Worm (Caenorhabditis elegans) whole organism, young adult: ENCODE data around the gene rcs-1.

ENCODE experiments used
- C17E4.6 ChIP-seq: fragments of 200-800 bp; sonication (Bioruptor generic); IDR thresholded peaks from 2 replicates; pipeline ENCODE4 v1.3.6; 2022; ENCODE audit warnings: missing genetic modification reagents, missing genetic modification characterization, missing compliant biosample characterization
- F33H1.4 ChIP-seq: fragments of 200-800 bp; sonication (Bioruptor generic); IDR thresholded peaks from 2 replicates; pipeline ENCODE4 v1.3.6; 2022; ENCODE audit warnings: missing genetic modification reagents, missing genetic modification characterization, missing compliant biosample characterization
- K11D2.4 ChIP-seq: fragments of 200-800 bp; sonication (Bioruptor generic); IDR thresholded peaks from 2 replicates; pipeline ENCODE4 v1.3.6; 2022; ENCODE audit warnings: missing genetic modification reagents, missing genetic modification characterization, missing compliant biosample characterization
- K12H6.12 ChIP-seq: fragments of 200-800 bp; sonication (Bioruptor generic); optimal IDR thresholded peaks from 2 replicates; lab custom pipeline; 2018; ENCODE audit warnings: mild to moderate bottlenecking, missing genetic modification characterization, missing compliant biosample characterization
- T07F8.4 ChIP-seq: sonication (generic microtip); optimal IDR thresholded peaks from 2 replicates; lab custom pipeline; 2016; ENCODE audit warnings: mild to moderate bottlenecking, missing genetic modification characterization, moderate library complexity, missing compliant biosample characterization
- T26A5.8 ChIP-seq: sonication (generic microtip); optimal IDR thresholded peaks from 2 replicates; lab custom pipeline; 2016; ENCODE audit warnings: missing genetic modification characterization, missing compliant biosample characterization
- Y53F4B.3 ChIP-seq: fragments of 200-800 bp; sonication (Bioruptor generic); IDR thresholded peaks from 2 replicates; pipeline ENCODE4 v1.3.6; 2022; ENCODE audit warnings: missing genetic modification reagents, missing genetic modification characterization, missing compliant biosample characterization
- Y67H2A.10 ChIP-seq: fragments of 200-800 bp; sonication (Bioruptor generic); conservative IDR thresholded peaks from 2 replicates; pipeline ENCODE4 v1.3.6; 2022; ENCODE audit warnings: missing genetic modification reagents, missing genetic modification characterization, missing compliant biosample characterization
- atf-7 ChIP-seq: sonication (generic microtip); optimal IDR thresholded peaks from 2 replicates; lab custom pipeline; 2017; ENCODE audit warnings: mild to moderate bottlenecking, missing genetic modification characterization, missing compliant biosample characterization
- athp-1 ChIP-seq: sonication (generic microtip); optimal IDR thresholded peaks from 2 replicates; lab custom pipeline; 2017; ENCODE audit warnings: mild to moderate bottlenecking, missing genetic modification characterization, missing compliant biosample characterization
- attf-3 ChIP-seq: fragments of 200-800 bp; sonication (Bioruptor generic); conservative IDR thresholded peaks from 2 replicates; pipeline ENCODE4 v1.3.6; 2022; ENCODE audit warnings: missing genetic modification reagents, missing genetic modification characterization, missing compliant biosample characterization
- cebp-1 ChIP-seq, 2 experiments: fragments of 200-800 bp in 1 of 2; sonication (Bioruptor generic) in 1 of 2; sonication (generic microtip) in 1 of 2; IDR thresholded peaks in 1 of 2; optimal IDR thresholded peaks in 1 of 2; 2 replicates each; pipeline versions ENCODE4 v1.3.6 to Lab custom; 2017 to 2022; ENCODE audit warnings: missing compliant biosample characterization in 2 of 2, missing genetic modification characterization in 2 of 2, mild to moderate bottlenecking in 1 of 2, missing genetic modification reagents in 1 of 2, moderate library complexity in 1 of 2
- ceh-27 ChIP-seq: fragments of 200-800 bp; sonication (Bioruptor generic); optimal IDR thresholded peaks from 2 replicates; lab custom pipeline; 2018; ENCODE audit warnings: mild to moderate bottlenecking, missing genetic modification characterization, moderate library complexity, missing compliant biosample characterization
- ceh-91 ChIP-seq: fragments of 200-800 bp; sonication (Bioruptor generic); IDR thresholded peaks from 2 replicates; pipeline ENCODE4 v1.3.6; 2022; ENCODE audit warnings: missing genetic modification reagents, missing genetic modification characterization, missing compliant biosample characterization
- dpff-1 ChIP-seq: sonication (generic microtip); optimal IDR thresholded peaks from 2 replicates; lab custom pipeline; 2017; ENCODE audit warnings: mild to moderate bottlenecking, missing genetic modification characterization, missing compliant biosample characterization
- dpl-1 ChIP-seq: fragments of 150-350 bp; optimal IDR thresholded peaks from 2 replicates; lab custom pipeline; 2014; ENCODE audit warnings: missing biosample characterization, missing genetic modification reagents, missing genetic modification characterization
- egrh-3 ChIP-seq: fragments of 200-800 bp; sonication (Bioruptor generic); IDR thresholded peaks from 2 replicates; pipeline ENCODE4 v1.3.6; 2022; ENCODE audit warnings: missing genetic modification reagents, missing genetic modification characterization, missing compliant biosample characterization
- ets-4 ChIP-seq: fragments of 200-800 bp; sonication (Bioruptor generic); optimal IDR thresholded peaks from 2 replicates; lab custom pipeline; 2018; ENCODE audit warnings: mild to moderate bottlenecking, missing genetic modification characterization, missing compliant biosample characterization
- gei-17 ChIP-seq: fragments of 200-800 bp; sonication (Bioruptor generic); optimal IDR thresholded peaks from 2 replicates; lab custom pipeline; 2018; ENCODE audit warnings: mild to moderate bottlenecking, missing genetic modification characterization, missing compliant biosample characterization
- him-1 ChIP-seq: sonication (generic microtip); optimal IDR thresholded peaks from 2 replicates; lab custom pipeline; 2016; ENCODE audit warnings: missing genotype, missing genetic modification reagents, missing genetic modification characterization, missing compliant biosample characterization
- hmg-20 ChIP-seq: fragments of 200-800 bp; sonication (Bioruptor generic); IDR thresholded peaks from 2 replicates; pipeline ENCODE4 v1.3.6; 2022; ENCODE audit warnings: missing genetic modification reagents, missing genetic modification characterization, missing compliant biosample characterization
- hrde-1 ChIP-seq: sonication (generic microtip); optimal IDR thresholded peaks from 2 replicates; lab custom pipeline; 2016; ENCODE audit warnings: missing genetic modification characterization, mild to moderate bottlenecking, missing compliant biosample characterization, moderate library complexity, missing genotype, missing genetic modification reagents, borderline replicate concordance
- lag-1 ChIP-seq: fragments of 200-800 bp; sonication (Bioruptor generic); IDR thresholded peaks from 2 replicates; pipeline ENCODE4 v1.3.6; 2022; ENCODE audit warnings: missing genetic modification reagents, missing genetic modification characterization, missing compliant biosample characterization
- lsy-27 ChIP-seq: sonication (generic microtip); optimal IDR thresholded peaks from 2 replicates; lab custom pipeline; 2017; ENCODE audit warnings: missing genetic modification characterization, mild to moderate bottlenecking, missing compliant biosample characterization, antibody characterized with exemption, missing genotype, borderline replicate concordance; ENCODE audit not compliant: insufficient read depth
- madf-3 ChIP-seq: fragments of 200-800 bp; sonication (Bioruptor generic); IDR thresholded peaks from 2 replicates; pipeline ENCODE4 v1.3.6; 2022; ENCODE audit warnings: missing genetic modification reagents, missing genetic modification characterization, missing compliant biosample characterization
- madf-6 ChIP-seq: fragments of 200-800 bp; sonication (Bioruptor generic); IDR thresholded peaks from 2 replicates; pipeline ENCODE4 v1.3.6; 2022; ENCODE audit warnings: missing genetic modification reagents, missing genetic modification characterization, missing compliant biosample characterization
- madf-8 ChIP-seq: fragments of 200-800 bp; sonication (Bioruptor generic); conservative IDR thresholded peaks from 2 replicates; pipeline ENCODE4 v1.3.6; 2022; ENCODE audit warnings: missing genetic modification reagents, missing genetic modification characterization, missing compliant biosample characterization
- mxl-1 ChIP-seq: sonication (generic microtip); optimal IDR thresholded peaks from 2 replicates; lab custom pipeline; 2016; ENCODE audit warnings: missing genetic modification characterization, missing compliant biosample characterization
- nfya-1 ChIP-seq: sonication (generic microtip); optimal IDR thresholded peaks from 2 replicates; lab custom pipeline; 2017; ENCODE audit warnings: antibody characterized with exemption, missing compliant biosample characterization, missing genetic modification characterization, borderline replicate concordance; ENCODE audit not compliant: insufficient read depth
- nfya-2 ChIP-seq: fragments of 200-800 bp; sonication (Bioruptor generic); IDR thresholded peaks from 2 replicates; pipeline ENCODE4 v1.3.6; 2022; ENCODE audit warnings: missing genetic modification reagents, missing genetic modification characterization, missing compliant biosample characterization
- nfyb-1 ChIP-seq: fragments of 200-800 bp; sonication (Bioruptor generic); IDR thresholded peaks from 2 replicates; pipeline ENCODE4 v1.3.6; 2022; ENCODE audit warnings: missing genetic modification reagents, missing genetic modification characterization, missing compliant biosample characterization
- nhr-179 ChIP-seq: sonication (generic microtip); optimal IDR thresholded peaks from 2 replicates; lab custom pipeline; 2016; ENCODE audit warnings: mild to moderate bottlenecking, missing genetic modification characterization, missing compliant biosample characterization
- nhr-80 ChIP-seq: sonication (generic microtip); optimal IDR thresholded peaks from 2 replicates; lab custom pipeline; 2016; ENCODE audit warnings: missing genetic modification characterization, missing compliant biosample characterization
- repo-1 ChIP-seq: sonication (generic microtip); optimal IDR thresholded peaks from 2 replicates; lab custom pipeline; 2017; ENCODE audit warnings: mild to moderate bottlenecking, missing genetic modification characterization, missing compliant biosample characterization
- rpc-1 ChIP-seq, 2 experiments: fragments of 150-350 bp in 1 of 2; sonication (generic microtip) in 1 of 2; optimal IDR thresholded peaks; 2 replicates each; lab custom pipeline; 2014 to 2018; ENCODE audit warnings: missing biosample characterization in 1 of 2, missing genetic modification characterization in 1 of 2, missing genetic modification reagents in 1 of 2, missing genotype in 1 of 2
- sdz-38 ChIP-seq: sonication (generic microtip); optimal IDR thresholded peaks from 2 replicates; lab custom pipeline; 2016; ENCODE audit warnings: missing genotype, missing genetic modification characterization, missing compliant biosample characterization
- snpc-3.4 ChIP-seq: sonication (generic microtip); optimal IDR thresholded peaks from 2 replicates; lab custom pipeline; 2017; ENCODE audit warnings: missing genetic modification characterization, mild to moderate bottlenecking, missing compliant biosample characterization, antibody characterized with exemption, moderate library complexity, missing genotype, missing genetic modification reagents
- snpc-4 ChIP-seq, 5 experiments: fragments of 150-350 bp in 1 of 5; sonication (generic microtip) in 4 of 5; optimal IDR thresholded peaks; 2 replicates each; lab custom pipeline; 2014 to 2018; ENCODE audit warnings: missing genetic modification characterization in 5 of 5, missing biosample characterization in 3 of 5, antibody characterized with exemption in 2 of 5, mild to moderate bottlenecking in 2 of 5, missing compliant biosample characterization in 2 of 5, missing genotype in 2 of 5, moderate library complexity in 2 of 5, missing genetic modification reagents in 1 of 5
- tbx-9 ChIP-seq: sonication (generic microtip); optimal IDR thresholded peaks from 2 replicates; lab custom pipeline; 2016; ENCODE audit warnings: borderline replicate concordance, missing genetic modification characterization, inconsistent platforms, missing compliant biosample characterization
- tlf-1 ChIP-seq: fragments of 200-800 bp; sonication (Bioruptor generic); optimal IDR thresholded peaks from 2 replicates; lab custom pipeline; 2018; ENCODE audit warnings: mild to moderate bottlenecking, missing genetic modification characterization, missing compliant biosample characterization
- ztf-25 ChIP-seq: fragments of 200-800 bp; sonication (Bioruptor generic); IDR thresholded peaks from 2 replicates; pipeline ENCODE4 v1.3.6; 2022; ENCODE audit warnings: missing genetic modification reagents, missing genetic modification characterization, missing compliant biosample characterization
- ztf-26 ChIP-seq: sonication (generic microtip); optimal IDR thresholded peaks from 2 replicates; lab custom pipeline; 2017; ENCODE audit warnings: missing genetic modification characterization, missing compliant biosample characterization

The rcs-1 gene

ce11 chrX:8824437-8824836, 3.9 kb downstream of the rcs-1 start, which contains the start of gene ifd-1:
Gene ifd-1, minus strand, starts transcription at chrX:8824448.
- no peak for TF ChIP-seq athp-1 (tag; lab: Kevin White, UChicago)
- TF ChIP-seq sdz-38 (tag; lab: Kevin White, UChicago): no peak
- TF ChIP-seq nhr-80 (tag; lab: Kevin White, UChicago): peak; percentile 79
- TF ChIP-seq hrde-1 (tag; lab: Kevin White, UChicago): no peak
- no peak for TF ChIP-seq cebp-1 (GFP tag; IDR thresholded peaks at IDR 0.05; lab: Robert Waterston, UW)
- no peak for TF ChIP-seq cebp-1 (tag; optimal IDR thresholded peaks at IDR 0.05; lab: Kevin White, UChicago)
- TF ChIP-seq snpc-4 (GFP tag; optimal IDR thresholded peaks at IDR 0.05; lab: Kevin White, UChicago): no peak
- TF ChIP-seq snpc-4 (tag; optimal IDR thresholded peaks at IDR 0.05; lab: Kevin White, UChicago): no peak
- TF ChIP-seq dpff-1: no peak
- peak; percentile 55 for TF ChIP-seq ets-4 (GFP tag; lab: Kevin White, UChicago)
- TF ChIP-seq tlf-1 (GFP tag; lab: Kevin White, UChicago): no peak

- TF ChIP-seq K12H6.12 (tag; lab: Kevin White, UChicago) (no peak), Y67H2A.10 (GFP tag; lab: Robert Waterston, UW) (no peak), madf-6 (GFP tag; lab: Robert Waterston, UW) (no peak), gei-17 (no peak), ztf-26 (tag; lab: Kevin White, UChicago) (no peak), nhr-80 (tag; lab: Kevin White, UChicago) (peak; percentile 35)
- TF ChIP-seq, all 124 proteins: peak for 1
Measured at ce11 chrX:8820643-8821042, 7.7 kb downstream of the rcs-1 start.

ce11 chrX:8819815-8820415, 8.4 kb downstream of the rcs-1 start:
- TF ChIP-seq T26A5.8 (no peak), snpc-3.4 (tag; lab: Kevin White, UChicago) (peak; percentile 43), madf-8 (GFP tag; lab: Robert Waterston, UW) (no peak), Y53F4B.3 (GFP tag; lab: Robert Waterston, UW) (no peak), C17E4.6 (no peak), ceh-91 (no peak), lsy-27 (tag; lab: Kevin White, UChicago) (peak; percentile 59), T07F8.4 (tag; lab: Kevin White, UChicago) (no peak), nfya-2 (GFP tag; lab: Robert Waterston, UW) (no peak), gei-17 (no peak), dpl-1 (GFP tag; lab: Kevin White, UChicago) (no peak), attf-3 (GFP tag; lab: Robert Waterston, UW) (no peak), repo-1 (no peak), nfyb-1 (0 out of 2 replicates have a peak, but pooled peaks have one; percentile 43), cebp-1 (GFP tag; IDR thresholded peaks at IDR 0.05; lab: Robert Waterston, UW) (no peak), cebp-1 (tag; optimal IDR thresholded peaks at IDR 0.05; lab: Kevin White, UChicago) (peak; percentile 29), atf-7 (tag; lab: Kevin White, UChicago) (peak; percentile 19), egrh-3 (GFP tag; lab: Robert Waterston, UW) (no peak), nfya-1 (tag; lab: Kevin White, UChicago) (no peak), tbx-9 (no peak), nhr-179 (tag; lab: Kevin White, UChicago) (no peak), ztf-25 (no peak), ceh-27 (no peak), lag-1 (GFP tag; lab: Robert Waterston, UW) (no peak), K11D2.4 (GFP tag; lab: Robert Waterston, UW) (no peak), rpc-1 (optimal IDR thresholded peaks at IDR 0.05; lab: Kevin White, UChicago) (peak; percentile 88), rpc-1 (tag; optimal IDR thresholded peaks at IDR 0.05; lab: Kevin White, UChicago) (peak; percentile 86), him-1 (tag; lab: Kevin White, UChicago) (peak; percentile 24), hmg-20 (peak; percentile 13; the same call in 1 of the 2 replicates), F33H1.4 (GFP tag; lab: Robert Waterston, UW) (no peak), madf-3 (GFP tag; lab: Robert Waterston, UW) (0 out of 2 replicates have a peak, but pooled peaks have one; percentile 26), mxl-1 (tag; lab: Kevin White, UChicago) (no peak)
